Worm (Caenorhabditis elegans): Measurements from ENCODE around the gene ocr-2.

Gene ocr-2

DNA sequence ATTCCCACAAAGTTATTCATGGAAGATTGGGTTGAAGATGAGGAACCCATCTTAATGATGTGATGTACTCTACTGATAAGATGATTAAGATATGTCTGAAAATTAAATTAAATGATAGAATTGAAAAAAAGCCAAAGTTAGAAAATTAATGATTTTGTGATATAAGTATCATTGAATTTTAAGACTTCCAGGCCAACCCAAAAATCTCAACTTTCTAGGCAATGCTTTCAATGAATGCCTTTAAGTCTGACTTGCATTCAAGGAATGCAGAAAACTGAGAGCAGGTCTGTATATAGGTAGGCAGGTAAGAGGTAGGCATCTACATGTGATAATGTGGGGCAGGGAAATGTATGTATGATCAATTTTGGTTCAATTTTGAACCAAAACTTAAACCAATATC, at the start of gene ocr-2:
ocr-2 (minus strand) TSS at position 101 of the 400 bp plus-strand sequence.
- TF ChIP-seq nhr-76 (tag; optimal IDR thresholded peaks at IDR 0.05): no peak
- TF ChIP-seq fkh-8 (tag; optimal IDR thresholded peaks at IDR 0.05): no peak
- TF ChIP-seq alr-1 (tag; optimal IDR thresholded peaks at IDR 0.05; ENCODE audit: borderline replicate concordance): no peak
- TF ChIP-seq snu-23 (GFP tag; optimal IDR thresholded peaks at IDR 0.05): no peak
- TF ChIP-seq pag-3 (tag; optimal IDR thresholded peaks at IDR 0.05; ENCODE audit: borderline replicate concordance, insufficient read depth): no peak
- TF ChIP-seq efl-3 (GFP tag; optimal IDR thresholded peaks at IDR 0.05): no peak
- no peak for TF ChIP-seq zip-4 (GFP tag; optimal IDR thresholded peaks at IDR 0.05)
- TF ChIP-seq hlh-4 (tag; optimal IDR thresholded peaks at IDR 0.05): no peak
- TF ChIP-seq tlp-1 (tag; optimal IDR thresholded peaks at IDR 0.05): no peak
- TF ChIP-seq unc-62 (GFP tag; optimal IDR thresholded peaks at IDR 0.05): no peak
- TF ChIP-seq ztf-11 (tag; optimal IDR thresholded peaks at IDR 0.05): no peak
- no peak for TF ChIP-seq isw-1 (GFP tag; IDR thresholded peaks at IDR 0.05)
- no peak for TF ChIP-seq lir-3 (tag; optimal IDR thresholded peaks at IDR 0.05; ENCODE audit: poor library complexity)
- no peak for TF ChIP-seq ceh-63 (GFP tag; optimal IDR thresholded peaks at IDR 0.05)
- no peak for TF ChIP-seq Y116A8C.19 (tag; optimal IDR thresholded peaks at IDR 0.05; ENCODE audit: borderline replicate concordance)
- no peak for TF ChIP-seq nhr-12 (tag; optimal IDR thresholded peaks at IDR 0.05)
- no peak for TF ChIP-seq xbp-1 (tag; optimal IDR thresholded peaks at IDR 0.05)

DNA sequence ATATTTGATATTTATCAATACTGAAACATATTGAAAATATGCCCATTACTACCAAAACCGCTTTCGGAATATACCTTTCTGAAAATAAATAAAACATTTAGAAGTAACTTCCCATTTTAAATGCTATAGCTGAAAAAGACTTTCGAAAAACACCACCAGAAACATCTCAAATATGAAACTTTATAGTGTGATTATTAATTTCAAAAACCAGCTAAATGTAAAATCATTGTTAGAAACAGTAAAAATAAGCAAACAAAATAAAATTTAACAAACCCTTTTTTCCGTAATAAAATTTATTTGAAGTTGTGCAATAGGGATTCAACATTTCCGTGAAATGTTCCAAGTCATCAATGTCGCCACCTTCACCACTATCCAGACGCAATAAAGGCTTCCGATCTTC, 48.1 kb upstream of the ocr-2 start, which contains the start of the genes K07H8.5 and K07H8.8:
K07H8.5 (plus strand) TSS at position 301 of the 400 bp plus-strand sequence.
K07H8.8 (minus strand) TSS at position 389 of the 400 bp plus-strand sequence.
- TF ChIP-seq ztf-4 (tag; optimal IDR thresholded peaks at IDR 0.05): no peak
- TF ChIP-seq unc-86 (tag; optimal IDR thresholded peaks at IDR 0.05): no peak
- no peak for TF ChIP-seq grh-1 (GFP tag; IDR thresholded peaks at IDR 0.05)
- TF ChIP-seq nhr-77 (tag; optimal IDR thresholded peaks at IDR 0.05): no peak
- TF ChIP-seq snpc-4 (tag; optimal IDR thresholded peaks at IDR 0.05): no peak
- no peak for TF ChIP-seq sup-37 (GFP tag; optimal IDR thresholded peaks at IDR 0.05)
- TF ChIP-seq lir-3 (tag; optimal IDR thresholded peaks at IDR 0.05; ENCODE audit: poor library complexity): no peak
- TF ChIP-seq xbp-1 (tag; optimal IDR thresholded peaks at IDR 0.05): no peak
- TF ChIP-seq tbx-2 (tag; optimal IDR thresholded peaks at IDR 0.05): no peak
- no peak for TF ChIP-seq lin-15B (tag; optimal IDR thresholded peaks at IDR 0.05)
- TF ChIP-seq lin-14 (GFP tag; optimal IDR thresholded peaks at IDR 0.05): no peak
- no peak for TF ChIP-seq efl-3 (GFP tag; optimal IDR thresholded peaks at IDR 0.05)
- no peak for TF ChIP-seq nhr-84 (tag; optimal IDR thresholded peaks at IDR 0.05)
- TF ChIP-seq fkh-10 (GFP tag; optimal IDR thresholded peaks at IDR 0.05): no peak

DNA sequence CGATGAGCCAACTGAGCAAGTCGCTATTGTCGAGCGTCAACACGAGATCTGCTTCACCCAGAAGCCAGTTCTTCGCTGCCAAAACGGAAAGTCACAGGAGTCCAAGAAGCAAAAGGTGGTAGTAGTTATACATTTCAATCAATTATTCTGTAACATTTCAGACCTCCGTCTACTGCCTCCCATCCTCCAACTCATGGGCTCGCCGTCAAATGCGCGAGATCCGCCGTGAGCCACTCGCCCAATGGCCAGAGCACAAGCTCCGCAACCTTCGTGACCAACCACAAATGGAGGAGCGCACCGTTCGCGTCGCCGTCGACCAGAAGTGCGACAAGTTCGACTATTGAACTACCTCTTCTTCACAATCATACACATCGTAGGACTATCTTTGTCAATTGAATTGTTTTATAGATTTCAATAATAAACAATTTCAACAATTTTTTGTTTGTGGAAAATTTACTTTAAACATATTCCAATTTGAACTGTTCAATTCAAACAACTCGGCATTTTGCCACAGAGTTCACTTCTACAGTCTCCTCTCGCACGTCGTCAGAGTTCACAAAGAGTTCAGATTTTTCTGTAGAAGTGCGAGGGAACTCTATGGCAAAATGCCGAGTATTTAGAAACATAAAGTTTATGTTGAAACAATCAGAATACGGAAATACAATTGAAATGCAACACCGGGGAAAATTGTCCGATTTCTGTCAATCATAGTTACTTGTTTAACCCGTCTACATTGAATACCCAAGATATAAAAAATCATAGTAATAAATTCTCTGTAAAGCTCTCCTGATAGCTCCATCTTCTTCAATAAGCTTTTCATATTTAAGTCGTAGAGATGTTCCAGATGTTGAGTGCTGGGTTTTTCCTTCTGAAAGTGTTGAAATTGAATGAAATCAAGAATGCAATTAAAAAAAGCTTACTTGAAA, 46.4 kb upstream of the ocr-2 start:
- TF ChIP-seq ceh-8 (GFP tag; optimal IDR thresholded peaks at IDR 0.05) (no peak), egl-27 (tag; optimal IDR thresholded peaks at IDR 0.05) (no peak), ceh-63 (GFP tag; optimal IDR thresholded peaks at IDR 0.05) (no peak), fkh-8 (tag; optimal IDR thresholded peaks at IDR 0.05) (no peak), nhr-76 (tag; optimal IDR thresholded peaks at IDR 0.05) (no peak), efl-3 (GFP tag; optimal IDR thresholded peaks at IDR 0.05) (no peak), hlh-4 (tag; optimal IDR thresholded peaks at IDR 0.05) (no peak), unc-30 (tag; optimal IDR thresholded peaks at IDR 0.05) (no peak), hlh-17 (GFP tag; optimal IDR thresholded peaks at IDR 0.05; ENCODE audit: borderline replicate concordance) (no peak), nhr-12 (tag; optimal IDR thresholded peaks at IDR 0.05) (no peak), vab-15 (tag; optimal IDR thresholded peaks at IDR 0.05) (no peak), fkh-4 (tag; optimal IDR thresholded peaks at IDR 0.05; ENCODE audit: borderline replicate concordance) (no peak), swsn-7 (tag; optimal IDR thresholded peaks at IDR 0.05) (no peak), nhr-20 (tag; optimal IDR thresholded peaks at IDR 0.05) (no peak), tlp-1 (tag; optimal IDR thresholded peaks at IDR 0.05) (no peak), mdl-1 (tag; optimal IDR thresholded peaks at IDR 0.05) (no peak), lir-3 (tag; optimal IDR thresholded peaks at IDR 0.05; ENCODE audit: poor library complexity) (no peak), pax-3 (tag; optimal IDR thresholded peaks at IDR 0.05) (no peak)
